Fruit fly (Drosophila melanogaster) whole organism, embryonic: ENCODE data around the gene aqz.
A peak's percentile ranks its signal among the peaks of the same experiment; 100 is the strongest.

Experiments
- Asciz ChIP-seq: fragments of 200-800 bp; sonication (Bioruptor generic); optimal IDR thresholded peaks from 2 replicates; lab custom pipeline; 2017; ENCODE audit warnings: missing biosample characterization, mild to moderate bottlenecking, missing genetic modification characterization, missing genetic modification reagents
- CG10565 ChIP-seq: fragments of 200-800 bp; sonication (Bioruptor generic); optimal IDR thresholded peaks from 3 replicates; lab custom pipeline; 2016; ENCODE audit warnings: missing biosample characterization, mild to moderate bottlenecking, missing genetic modification characterization
- CG14667 ChIP-seq: fragments of 200-800 bp; sonication (Bioruptor generic); IDR thresholded peaks from 2 replicates; pipeline ENCODE4 v1.3.6; 2022; ENCODE audit warnings: missing biosample characterization, missing genetic modification characterization
- CG17568 ChIP-seq: fragments of 200-800 bp; sonication (Bioruptor generic); optimal IDR thresholded peaks from 2 replicates; lab custom pipeline; 2018; ENCODE audit warnings: missing biosample characterization, mild to moderate bottlenecking, missing genetic modification characterization, moderate library complexity
- CG17802 ChIP-seq: fragments of 200-800 bp; sonication (Bioruptor generic); optimal IDR thresholded peaks from 2 replicates; lab custom pipeline; 2018; ENCODE audit warnings: missing biosample characterization, mild to moderate bottlenecking, missing genetic modification characterization, moderate library complexity
- CG2120 ChIP-seq: fragments of 200-800 bp; sonication (Bioruptor generic); optimal IDR thresholded peaks from 3 replicates; lab custom pipeline; 2016; ENCODE audit warnings: missing biosample characterization, missing genetic modification characterization
- CG2678 ChIP-seq: fragments of 200-800 bp; sonication (Bioruptor generic); optimal IDR thresholded peaks from 3 replicates; lab custom pipeline; 2019; ENCODE audit warnings: missing biosample characterization, mild to moderate bottlenecking, missing genetic modification characterization, moderate library complexity
- CG2889 ChIP-seq: fragments of 200-800 bp; sonication (Bioruptor generic); IDR thresholded peaks from 3 replicates; pipeline ENCODE4 v1.3.6; 2022; ENCODE audit warnings: missing biosample characterization, missing genetic modification characterization
- CG3281 ChIP-seq: fragments of 200-800 bp; sonication (Bioruptor generic); optimal IDR thresholded peaks from 3 replicates; lab custom pipeline; 2017; ENCODE audit warnings: missing biosample characterization, mild to moderate bottlenecking, missing genetic modification characterization
- CG3847 ChIP-seq: fragments of 200-800 bp; sonication (Bioruptor generic); IDR thresholded peaks from 2 replicates; pipeline ENCODE4 v1.3.6; 2022; ENCODE audit warnings: missing biosample characterization, missing genetic modification characterization
- CG4404 ChIP-seq: fragments of 200-800 bp; sonication (Bioruptor generic); IDR thresholded peaks from 2 replicates; pipeline ENCODE4 v1.3.6; 2022; ENCODE audit warnings: missing biosample characterization, missing genetic modification characterization
- CG6272 ChIP-seq: fragments of 200-800 bp; sonication (Bioruptor generic); IDR thresholded peaks from 2 replicates; pipeline ENCODE4 v1.3.6; 2022; ENCODE audit warnings: missing biosample characterization, missing genetic modification characterization
- CG6791 ChIP-seq: fragments of 200-800 bp; sonication (Bioruptor generic); IDR thresholded peaks from 3 replicates; pipeline ENCODE4 v1.3.6; 2022; ENCODE audit warnings: missing biosample characterization, missing genetic modification characterization; ENCODE audit not compliant: partially characterized antibody
- CG8290 ChIP-seq, 3 experiments: fragments of 200-800 bp; sonication (Bioruptor generic); optimal IDR thresholded peaks; 2 replicates each; lab custom pipeline; 2016 to 2019; ENCODE audit warnings: missing biosample characterization in 3 of 3, missing genetic modification characterization in 3 of 3, mild to moderate bottlenecking in 2 of 3, moderate library complexity in 1 of 3
- CG9215 ChIP-seq: fragments of 200-800 bp; sonication (Bioruptor generic); IDR thresholded peaks from 2 replicates; pipeline ENCODE4 v1.3.6; 2022; ENCODE audit warnings: missing biosample characterization, missing genetic modification characterization
- CG9727 ChIP-seq: fragments of 200-800 bp; sonication (Bioruptor generic); optimal IDR thresholded peaks from 3 replicates; lab custom pipeline; 2017; ENCODE audit warnings: missing biosample characterization, mild to moderate bottlenecking, missing genetic modification characterization
- CG9817 ChIP-seq: fragments of 200-800 bp; sonication (Bioruptor generic); optimal IDR thresholded peaks from 2 replicates; lab custom pipeline; 2018; ENCODE audit warnings: missing biosample characterization, mild to moderate bottlenecking, missing genetic modification characterization, moderate library complexity
- CHES-1-like ChIP-seq: fragments of 200-800 bp; sonication (Bioruptor generic); optimal IDR thresholded peaks from 2 replicates; lab custom pipeline; 2016; ENCODE audit warnings: missing biosample characterization, missing genetic modification characterization
- D19A ChIP-seq: fragments of 200-800 bp; optimal IDR thresholded peaks from 3 replicates; lab custom pipeline; 2019; ENCODE audit warnings: missing biosample characterization, mild to moderate bottlenecking, missing genetic modification characterization, moderate library complexity
- Doc3 ChIP-seq: fragments of 200-800 bp; sonication (Bioruptor generic); IDR thresholded peaks from 3 replicates; pipeline ENCODE4 v1.3.6; 2022; ENCODE audit warnings: missing biosample characterization, missing genetic modification characterization; ENCODE audit not compliant: partially characterized antibody
- Dp ChIP-seq: fragments of 200-800 bp; sonication (Bioruptor generic); optimal IDR thresholded peaks from 2 replicates; lab custom pipeline; 2018; ENCODE audit warnings: missing biosample characterization, mild to moderate bottlenecking, missing genetic modification characterization, moderate library complexity
- Elba2 ChIP-seq: fragments of 200-800 bp; sonication (Bioruptor generic); optimal IDR thresholded peaks from 3 replicates; lab custom pipeline; 2016; ENCODE audit warnings: missing biosample characterization, missing genetic modification characterization
- GATAe ChIP-seq: fragments of 200-800 bp; sonication (Bioruptor generic); conservative IDR thresholded peaks from 2 replicates; pipeline ENCODE4 v1.3.6; 2022; ENCODE audit warnings: missing biosample characterization, missing genetic modification characterization
- HLHmδ ChIP-seq: fragments of 200-800 bp; sonication (Bioruptor generic); optimal IDR thresholded peaks from 2 replicates; lab custom pipeline; 2018; ENCODE audit warnings: missing biosample characterization, mild to moderate bottlenecking, missing genetic modification characterization, moderate library complexity
- Hmr ChIP-seq: fragments of 200-800 bp; sonication (Bioruptor generic); optimal IDR thresholded peaks from 3 replicates; lab custom pipeline; 2017; ENCODE audit warnings: mild to moderate bottlenecking, missing biosample characterization, missing genetic modification reagents, missing genetic modification characterization
- Kr ChIP-seq: fragments of 200-800 bp; sonication (Bioruptor generic); optimal IDR thresholded peaks from 2 replicates; lab custom pipeline; 2017; ENCODE audit warnings: missing biosample characterization, mild to moderate bottlenecking, missing genetic modification characterization
- Mes4 ChIP-seq: fragments of 200-800 bp; sonication (Bioruptor generic); optimal IDR thresholded peaks from 2 replicates; lab custom pipeline; 2016; ENCODE audit warnings: missing biosample characterization, missing genetic modification characterization
- NC2α ChIP-seq: fragments of 200-800 bp; sonication (Bioruptor generic); optimal IDR thresholded peaks from 2 replicates; lab custom pipeline; 2016; ENCODE audit warnings: missing biosample characterization, missing genetic modification characterization
- Neu2 ChIP-seq: fragments of 200-800 bp; sonication (Bioruptor generic); optimal IDR thresholded peaks from 3 replicates; lab custom pipeline; 2016; ENCODE audit warnings: missing biosample characterization, missing genetic modification characterization, borderline replicate concordance
- Nf-YA ChIP-seq: fragments of 200-800 bp; sonication (Bioruptor generic); IDR thresholded peaks from 2 replicates; pipeline ENCODE4 v1.3.6; 2022; ENCODE audit warnings: missing biosample characterization, missing genetic modification characterization
- Oaz ChIP-seq: fragments of 200-800 bp; sonication (Bioruptor generic); IDR thresholded peaks from 2 replicates; pipeline ENCODE4 v1.3.6; 2022; ENCODE audit warnings: missing biosample characterization, missing genetic modification characterization
- Poxn ChIP-seq: fragments of 200-800 bp; sonication (Bioruptor generic); IDR thresholded peaks from 2 replicates; pipeline ENCODE4 v1.3.6; 2022; ENCODE audit warnings: missing biosample characterization, missing genetic modification characterization
- Rfx ChIP-seq: fragments of 200-800 bp; sonication (Bioruptor generic); IDR thresholded peaks from 2 replicates; pipeline ENCODE4 v1.3.6; 2022; ENCODE audit warnings: missing biosample characterization, missing genetic modification characterization
- cg ChIP-seq: fragments of 200-800 bp; sonication (Bioruptor generic); optimal IDR thresholded peaks from 3 replicates; lab custom pipeline; 2019; ENCODE audit warnings: missing biosample characterization, mild to moderate bottlenecking, missing genetic modification characterization, moderate library complexity
- da ChIP-seq: fragments of 200-800 bp; sonication (Bioruptor generic); optimal IDR thresholded peaks from 2 replicates; lab custom pipeline; 2016; ENCODE audit warnings: missing biosample characterization, missing genetic modification characterization
- dm ChIP-seq: fragments of 200-800 bp; sonication (Bioruptor generic); optimal IDR thresholded peaks from 3 replicates; lab custom pipeline; 2016; ENCODE audit warnings: missing biosample characterization, missing genetic modification characterization
- ewg ChIP-seq: fragments of 200-800 bp; sonication (Bioruptor generic); optimal IDR thresholded peaks from 3 replicates; lab custom pipeline; 2017; ENCODE audit warnings: mild to moderate bottlenecking, missing biosample characterization, missing genetic modification reagents, missing genetic modification characterization
- fru ChIP-seq: fragments of >200 bp; optimal IDR thresholded peaks from 2 replicates; lab custom pipeline; 2017
- gfzf ChIP-seq: fragments of 200-800 bp; sonication (Bioruptor generic); optimal IDR thresholded peaks from 2 replicates; lab custom pipeline; 2016; ENCODE audit warnings: missing biosample characterization, mild to moderate bottlenecking, missing genetic modification characterization, moderate library complexity
- grn ChIP-seq: fragments of 200-800 bp; sonication (Bioruptor generic); optimal IDR thresholded peaks from 3 replicates; lab custom pipeline; 2017; ENCODE audit warnings: missing biosample characterization, missing genetic modification characterization
- gro ChIP-seq: fragments of 200-800 bp; sonication (Bioruptor generic); optimal IDR thresholded peaks from 2 replicates; lab custom pipeline; 2016; ENCODE audit warnings: missing biosample characterization, missing genetic modification characterization
- hth ChIP-seq: fragments of >200 bp; optimal IDR thresholded peaks from 2 replicates; lab custom pipeline; 2017; ENCODE audit warnings: inconsistent platforms
- ind ChIP-seq: fragments of 200-800 bp; sonication (Bioruptor generic); optimal IDR thresholded peaks from 3 replicates; lab custom pipeline; 2016; ENCODE audit warnings: missing biosample characterization, missing genetic modification characterization
- mirr ChIP-seq: fragments of 200-800 bp; sonication (Bioruptor generic); optimal IDR thresholded peaks from 3 replicates; lab custom pipeline; 2018; ENCODE audit warnings: missing biosample characterization, mild to moderate bottlenecking, missing genetic modification characterization
- ro ChIP-seq: fragments of 200-800 bp; sonication (Bioruptor generic); IDR thresholded peaks from 2 replicates; pipeline ENCODE4 v1.3.6; 2022; ENCODE audit warnings: missing biosample characterization, missing genetic modification characterization
- sens ChIP-seq: fragments of 200-800 bp; sonication (Bioruptor generic); peaks from one replicate; lab custom pipeline; 2016; ENCODE audit warnings: missing biosample characterization, missing genetic modification characterization
- sna ChIP-seq: fragments of 200-800 bp; sonication (Bioruptor generic); IDR thresholded peaks from 2 replicates; pipeline ENCODE4 v1.3.6; 2022; ENCODE audit warnings: missing biosample characterization, missing genetic modification characterization; ENCODE audit not compliant: partially characterized antibody
- sr ChIP-seq: fragments of 200-800 bp; sonication (Bioruptor generic); IDR thresholded peaks from 3 replicates; pipeline ENCODE4 v1.3.6; 2022; ENCODE audit warnings: missing biosample characterization, missing genetic modification characterization
- ssp ChIP-seq: fragments of 200-800 bp; sonication (Bioruptor generic); IDR thresholded peaks from 2 replicates; pipeline ENCODE4 v1.3.6; 2022; ENCODE audit warnings: missing biosample characterization, missing genetic modification characterization
- stwl ChIP-seq: fragments of 200-800 bp; sonication (Bioruptor generic); optimal IDR thresholded peaks from 3 replicates; lab custom pipeline; 2018; ENCODE audit warnings: missing biosample characterization, mild to moderate bottlenecking, missing genetic modification characterization, moderate library complexity
- zfh1 ChIP-seq: fragments of 200-800 bp; sonication (Bioruptor generic); IDR thresholded peaks from 3 replicates; pipeline ENCODE4 v1.3.6; 2022; ENCODE audit warnings: missing biosample characterization, missing genetic modification characterization

aqz gene

dm6 chr3R:8801126-8801762 lies 19.2 kb downstream of the aqz start, which contains the start of the genes Pif1A, Pif1B and CCT7 (continued):
- TF ChIP-seq CG10565 (GFP tag; lab: Kevin White, UChicago): no peak
- TF ChIP-seq Poxn (GFP tag; lab: Robert Waterston, UW): no peak
- TF ChIP-seq Nf-YA: no peak
- TF ChIP-seq fru: no peak
- TF ChIP-seq dm (GFP tag; lab: Kevin White, UChicago): peak; percentile 90
- TF ChIP-seq CG17568 (GFP tag; lab: Kevin White, UChicago): no peak
- peak; percentile 96 for TF ChIP-seq Doc3
- TF ChIP-seq Kr (GFP tag; lab: Kevin White, UChicago): no peak
- TF ChIP-seq D19A (tag; lab: Kevin White, UChicago): no peak
- TF ChIP-seq GATAe: no peak
- no peak for TF ChIP-seq CG4404
- peak; percentile 79 for TF ChIP-seq Dp
- no peak for TF ChIP-seq hth
- TF ChIP-seq sna (GFP tag; lab: Robert Waterston, UW): peak; percentile 97
- TF ChIP-seq mirr (GFP tag; lab: Kevin White, UChicago): no peak
- TF ChIP-seq CG9727 (GFP tag; lab: Kevin White, UChicago): peak; percentile 2
- TF ChIP-seq sr (GFP tag; lab: Robert Waterston, UW): no peak
- no peak for TF ChIP-seq cg (GFP tag; lab: Kevin White, UChicago)
- peak; percentile 60 for TF ChIP-seq gfzf (GFP tag; lab: Kevin White, UChicago)
- no peak for TF ChIP-seq HLHmδ (GFP tag; lab: Kevin White, UChicago)
- TF ChIP-seq CG14667: no peak
- no peak for TF ChIP-seq ssp (GFP tag; lab: Robert Waterston, UW)
- TF ChIP-seq da (GFP tag; lab: Kevin White, UChicago): peak; percentile 33
- no peak for TF ChIP-seq Hmr (GFP tag; lab: Kevin White, UChicago)
- peak; percentile 78 for TF ChIP-seq CG17802 (tag; lab: Kevin White, UChicago)
- TF ChIP-seq CHES-1-like: peak; percentile 69
- no peak for TF ChIP-seq CG3847 (GFP tag; lab: Robert Waterston, UW)
- no peak for TF ChIP-seq NC2α
- TF ChIP-seq CG2678 (tag; lab: Kevin White, UChicago): no peak
- TF ChIP-seq zfh1 (GFP tag; lab: Robert Waterston, UW): no peak
- TF ChIP-seq Mes4: no peak
- TF ChIP-seq CG2120 (GFP tag; lab: Kevin White, UChicago): peak; percentile 43
- TF ChIP-seq grn (GFP tag; lab: Kevin White, UChicago): no peak
- TF ChIP-seq Rfx: no peak
- TF ChIP-seq stwl (tag; lab: Kevin White, UChicago): peak; percentile 87
- no peak for TF ChIP-seq CG9215 (GFP tag; lab: Robert Waterston, UW)
- TF ChIP-seq sens: peak; percentile 66
- TF ChIP-seq Oaz (GFP tag; lab: Robert Waterston, UW): no peak
- no peak for TF ChIP-seq ro (GFP tag; lab: Robert Waterston, UW)
- TF ChIP-seq ind (GFP tag; lab: Kevin White, UChicago): no peak
- TF ChIP-seq Neu2 (GFP tag; lab: Kevin White, UChicago): no peak
- no peak for TF ChIP-seq ewg (GFP tag; lab: Kevin White, UChicago)
- peak; percentile 88 for TF ChIP-seq CG6791
- TF ChIP-seq Asciz: no peak
- TF ChIP-seq CG2889 (GFP tag; lab: Robert Waterston, UW): no peak
- peak; percentile 15 for TF ChIP-seq CG3281 (GFP tag; lab: Kevin White, UChicago)
- no peak for TF ChIP-seq CG6272
- no peak for TF ChIP-seq CG8290 (GFP tag; optimal IDR thresholded peaks at IDR 0.05; lab: Kevin White, UChicago)
- no peak for TF ChIP-seq CG8290 (tag; optimal IDR thresholded peaks at IDR 0.05; lab: Kevin White, UChicago)
- no peak for TF ChIP-seq CG9817 (tag; lab: Kevin White, UChicago)
- TF ChIP-seq Elba2 (GFP tag; lab: Kevin White, UChicago): no peak
- no peak for TF ChIP-seq gro (GFP tag; lab: Kevin White, UChicago)
